Fruit fly (Drosophila melanogaster) whole organism, wandering third instar larva: ENCODE data around the gene mus304.

Experiments
- CG32264 ChIP-seq: fragments of 200-800 bp; sonication (Bioruptor generic); optimal IDR thresholded peaks from 2 replicates; lab custom pipeline; 2016; ENCODE audit warnings: missing biosample characterization, missing genetic modification characterization
- ey ChIP-seq: fragments of 200-800 bp; sonication (Bioruptor generic); optimal IDR thresholded peaks from 2 replicates; lab custom pipeline; 2016; ENCODE audit warnings: missing biosample characterization, missing genetic modification characterization

- TF ChIP-seq CG32264, result no peak
- no peak for TF ChIP-seq ey (GFP tag; lab: Kevin White, UChicago)
These were observed 12.9 kb upstream of the mus304 start for dm6 chr3L:18096726-18097125.
